Worm (Caenorhabditis elegans): Measurements from ENCODE around the gene B0496.1.

ce11 chrIV:7414163-7414562 is 31.9 kb upstream of the B0496.1 start:
- TF ChIP-seq T22C8.4 (GFP tag; IDR thresholded peaks at IDR 0.05) (no peak), med-1 (GFP tag; optimal IDR thresholded peaks at IDR 0.05; ENCODE audit: insufficient read depth) (no peak), tab-1 (GFP tag; IDR thresholded peaks at IDR 0.05) (no peak), ztf-29 (GFP tag; IDR thresholded peaks at IDR 0.05) (no peak)

Measured in whole organism, midembryonic.